Fruit fly (Drosophila melanogaster) whole organism, embryonic: ENCODE results near the gene CG33796.

Experiments
- Asciz ChIP-seq: fragments of 200-800 bp; sonication (Bioruptor generic); optimal IDR thresholded peaks from 2 replicates; lab custom pipeline; 2017; ENCODE audit warnings: missing biosample characterization, mild to moderate bottlenecking, missing genetic modification characterization, missing genetic modification reagents
- B-H2 ChIP-seq: fragments of 200-800 bp; sonication (Bioruptor generic); optimal IDR thresholded peaks from 2 replicates; lab custom pipeline; 2018; ENCODE audit warnings: missing biosample characterization, mild to moderate bottlenecking, missing genetic modification characterization
- BtbVII ChIP-seq: fragments of 200-800 bp; sonication (Bioruptor generic); optimal IDR thresholded peaks from 3 replicates; lab custom pipeline; 2017; ENCODE audit warnings: missing biosample characterization, mild to moderate bottlenecking, missing genetic modification characterization
- CG10959 ChIP-seq: fragments of 200-800 bp; sonication (Bioruptor generic); IDR thresholded peaks from 2 replicates; pipeline ENCODE4 v1.3.6; 2022; ENCODE audit warnings: missing biosample characterization, missing genetic modification characterization
- CG11093 ChIP-seq: fragments of 200-800 bp; sonication (Bioruptor generic); IDR thresholded peaks from 3 replicates; pipeline ENCODE4 v1.3.6; 2022; ENCODE audit warnings: missing biosample characterization, missing genetic modification characterization
- CG11695 ChIP-seq: fragments of 200-800 bp; sonication (Bioruptor generic); IDR thresholded peaks from 3 replicates; pipeline ENCODE4 v1.3.6; 2022; ENCODE audit warnings: missing biosample characterization, missing genetic modification characterization
- CG11696 ChIP-seq: fragments of 200-800 bp; sonication (Bioruptor generic); IDR thresholded peaks from 2 replicates; pipeline ENCODE4 v1.3.6; 2022; ENCODE audit warnings: missing biosample characterization, missing genetic modification characterization
- CG11723 ChIP-seq: fragments of 200-800 bp; sonication (Bioruptor generic); optimal IDR thresholded peaks from 2 replicates; lab custom pipeline; 2017; ENCODE audit warnings: missing biosample characterization, mild to moderate bottlenecking, missing genetic modification characterization
- CG12659 ChIP-seq: fragments of 200-800 bp; sonication (Bioruptor generic); optimal IDR thresholded peaks from 3 replicates; lab custom pipeline; 2017; ENCODE audit warnings: mild to moderate bottlenecking, missing biosample characterization, missing genetic modification reagents, missing genetic modification characterization
- CG1647 ChIP-seq: fragments of 200-800 bp; sonication (Bioruptor generic); optimal IDR thresholded peaks from 3 replicates; lab custom pipeline; 2016; ENCODE audit warnings: missing biosample characterization, missing genetic modification characterization
- CG2120 ChIP-seq: fragments of 200-800 bp; sonication (Bioruptor generic); optimal IDR thresholded peaks from 3 replicates; lab custom pipeline; 2016; ENCODE audit warnings: missing biosample characterization, missing genetic modification characterization
- CG30403 ChIP-seq: fragments of 200-800 bp; sonication (Bioruptor generic); optimal IDR thresholded peaks from 3 replicates; lab custom pipeline; 2016; ENCODE audit warnings: missing biosample characterization, missing genetic modification characterization
- CG42726 ChIP-seq: fragments of 200-800 bp; sonication (Bioruptor generic); IDR thresholded peaks from 2 replicates; pipeline ENCODE4 v1.3.6; 2022; ENCODE audit warnings: missing biosample characterization, missing genetic modification characterization; ENCODE audit not compliant: partially characterized antibody
- CG4404 ChIP-seq: fragments of 200-800 bp; sonication (Bioruptor generic); IDR thresholded peaks from 2 replicates; pipeline ENCODE4 v1.3.6; 2022; ENCODE audit warnings: missing biosample characterization, missing genetic modification characterization
- CG4820 ChIP-seq: fragments of 200-800 bp; sonication (Bioruptor generic); optimal IDR thresholded peaks from 3 replicates; lab custom pipeline; 2016; ENCODE audit warnings: missing biosample characterization, missing genetic modification characterization
- CG6175 ChIP-seq: fragments of 200-800 bp; sonication (Bioruptor generic); IDR thresholded peaks from 3 replicates; pipeline ENCODE4 v1.3.6; 2022; ENCODE audit warnings: missing biosample characterization, missing genetic modification characterization
- CG6689 ChIP-seq: fragments of 200-800 bp; sonication (Bioruptor generic); IDR thresholded peaks from 2 replicates; pipeline ENCODE4 v1.3.6; 2022; ENCODE audit warnings: missing biosample characterization, missing genetic modification characterization
- CG8089 ChIP-seq: fragments of 200-800 bp; sonication (Bioruptor generic); optimal IDR thresholded peaks from 3 replicates; lab custom pipeline; 2016; ENCODE audit warnings: missing biosample characterization, missing genetic modification characterization
- CG8924 ChIP-seq: fragments of 200-800 bp; optimal IDR thresholded peaks from 3 replicates; lab custom pipeline; 2019; ENCODE audit warnings: missing biosample characterization, mild to moderate bottlenecking, missing genetic modification characterization, moderate library complexity
- CG9609 ChIP-seq: fragments of 200-800 bp; sonication (Bioruptor generic); optimal IDR thresholded peaks from 3 replicates; lab custom pipeline; 2016; ENCODE audit warnings: missing biosample characterization, missing genetic modification characterization
- CG9932 ChIP-seq: fragments of 200-800 bp; sonication (Bioruptor generic); IDR thresholded peaks from 2 replicates; pipeline ENCODE4 v1.3.6; 2022; ENCODE audit warnings: missing biosample characterization, missing genetic modification characterization
- Camta ChIP-seq: fragments of 200-800 bp; sonication (Bioruptor generic); optimal IDR thresholded peaks from 2 replicates; lab custom pipeline; 2016; ENCODE audit warnings: missing biosample characterization, missing genetic modification characterization
- CkIIα-i1 ChIP-seq: fragments of 200-800 bp; sonication (Bioruptor generic); IDR thresholded peaks from 2 replicates; pipeline ENCODE4 v1.3.6; 2022; ENCODE audit warnings: missing biosample characterization, missing genetic modification characterization
- Fer1 ChIP-seq: fragments of 200-800 bp; sonication (Bioruptor generic); optimal IDR thresholded peaks from 2 replicates; lab custom pipeline; 2017; ENCODE audit warnings: missing biosample characterization, mild to moderate bottlenecking, missing genetic modification characterization
- HHEX ChIP-seq: fragments of 200-800 bp; sonication (Bioruptor generic); optimal IDR thresholded peaks from 3 replicates; lab custom pipeline; 2017; ENCODE audit warnings: missing biosample characterization, mild to moderate bottlenecking, missing genetic modification characterization, missing genetic modification reagents
- HLH3B ChIP-seq: fragments of 200-800 bp; sonication (Bioruptor generic); IDR thresholded peaks from 2 replicates; pipeline ENCODE4 v1.3.6; 2022; ENCODE audit warnings: missing biosample characterization, missing genetic modification characterization
- HmgD ChIP-seq: fragments of 200-800 bp; sonication (Bioruptor generic); optimal IDR thresholded peaks from 3 replicates; lab custom pipeline; 2016; ENCODE audit warnings: missing biosample characterization, missing genetic modification characterization
- Hr51 ChIP-seq, 2 experiments: fragments of 200-800 bp; sonication (Bioruptor generic); optimal IDR thresholded peaks; 2 replicates in 1 of 2; 3 replicates in 1 of 2; lab custom pipeline; 2016 to 2018; ENCODE audit warnings: missing biosample characterization in 2 of 2, missing genetic modification characterization in 2 of 2, mild to moderate bottlenecking in 1 of 2, moderate library complexity in 1 of 2
- Lhr ChIP-seq: fragments of 200-800 bp; sonication (Bioruptor generic); optimal IDR thresholded peaks from 3 replicates; lab custom pipeline; 2017; ENCODE audit warnings: mild to moderate bottlenecking, missing biosample characterization, missing genetic modification reagents, missing genetic modification characterization
- Lim3 ChIP-seq: fragments of 200-800 bp; sonication (Bioruptor generic); IDR thresholded peaks from 2 replicates; pipeline ENCODE4 v1.3.6; 2022; ENCODE audit warnings: missing biosample characterization, missing genetic modification characterization
- Max ChIP-seq: fragments of 200-800 bp; sonication (Bioruptor generic); optimal IDR thresholded peaks from 2 replicates; lab custom pipeline; 2016; ENCODE audit warnings: missing biosample characterization, mild to moderate bottlenecking, missing genetic modification characterization
- Myb ChIP-seq: fragments of 200-800 bp; sonication (Bioruptor generic); optimal IDR thresholded peaks from 2 replicates; lab custom pipeline; 2016; ENCODE audit warnings: missing biosample characterization, missing genetic modification characterization
- NfI ChIP-seq: fragments of 200-800 bp; sonication (Bioruptor generic); optimal IDR thresholded peaks from 3 replicates; lab custom pipeline; 2018; ENCODE audit warnings: missing biosample characterization, mild to moderate bottlenecking, missing genetic modification characterization, moderate library complexity
- Pdp1 ChIP-seq, 2 experiments: fragments of 200-800 bp; sonication (Bioruptor generic); optimal IDR thresholded peaks; 3 replicates each; lab custom pipeline; 2016; ENCODE audit warnings: missing biosample characterization in 2 of 2, missing genetic modification characterization in 2 of 2, mild to moderate bottlenecking in 1 of 2, moderate library complexity in 1 of 2
- Poxn ChIP-seq: fragments of 200-800 bp; sonication (Bioruptor generic); IDR thresholded peaks from 2 replicates; pipeline ENCODE4 v1.3.6; 2022; ENCODE audit warnings: missing biosample characterization, missing genetic modification characterization
- Sox100B ChIP-seq: fragments of 200-800 bp; sonication (Bioruptor generic); optimal IDR thresholded peaks from 3 replicates; lab custom pipeline; 2018; ENCODE audit warnings: missing biosample characterization, mild to moderate bottlenecking, missing genetic modification characterization
- Vsx1 ChIP-seq: fragments of 200-800 bp; sonication (Bioruptor generic); optimal IDR thresholded peaks from 2 replicates; lab custom pipeline; 2017; ENCODE audit warnings: missing biosample characterization, mild to moderate bottlenecking, missing genetic modification characterization, missing genetic modification reagents
- ash1 ChIP-seq: fragments of 200-800 bp; sonication (Bioruptor generic); optimal IDR thresholded peaks from 2 replicates; lab custom pipeline; 2018; ENCODE audit warnings: missing biosample characterization, mild to moderate bottlenecking, missing genetic modification characterization
- dan ChIP-seq: fragments of 200-800 bp; sonication (Bioruptor generic); IDR thresholded peaks from 2 replicates; pipeline ENCODE4 v1.3.6; 2022; ENCODE audit warnings: missing biosample characterization, missing genetic modification characterization
- dati ChIP-seq: fragments of 200-800 bp; sonication (Bioruptor generic); IDR thresholded peaks from 2 replicates; pipeline ENCODE4 v1.3.6; 2022; ENCODE audit warnings: missing biosample characterization, missing genetic modification characterization
- grau ChIP-seq: fragments of 200-800 bp; optimal IDR thresholded peaks from 3 replicates; lab custom pipeline; 2019; ENCODE audit warnings: missing biosample characterization, mild to moderate bottlenecking, missing genetic modification characterization, moderate library complexity
- gsb-n ChIP-seq: fragments of 200-800 bp; sonication (Bioruptor generic); optimal IDR thresholded peaks from 3 replicates; lab custom pipeline; 2018; ENCODE audit warnings: missing biosample characterization, mild to moderate bottlenecking, missing genetic modification characterization
- hth ChIP-seq: fragments of >200 bp; optimal IDR thresholded peaks from 2 replicates; lab custom pipeline; 2017; ENCODE audit warnings: inconsistent platforms
- lab ChIP-seq: fragments of 200-800 bp; sonication (Bioruptor generic); optimal IDR thresholded peaks from 3 replicates; lab custom pipeline; 2017; ENCODE audit warnings: missing biosample characterization, missing genetic modification characterization, mild to moderate bottlenecking, moderate library complexity, missing genetic modification reagents
- pzg ChIP-seq: fragments of 200-800 bp; sonication (Bioruptor generic); optimal IDR thresholded peaks from 3 replicates; lab custom pipeline; 2018; ENCODE audit warnings: missing biosample characterization, mild to moderate bottlenecking, missing genetic modification characterization, moderate library complexity
- rib ChIP-seq: fragments of 200-800 bp; sonication (Bioruptor generic); IDR thresholded peaks from 2 replicates; pipeline ENCODE4 v1.3.6; 2022; ENCODE audit warnings: missing biosample characterization, missing genetic modification characterization
- scrt ChIP-seq: fragments of 200-800 bp; sonication (Bioruptor generic); optimal IDR thresholded peaks from 2 replicates; lab custom pipeline; 2018; ENCODE audit warnings: missing biosample characterization, mild to moderate bottlenecking, missing genetic modification characterization, moderate library complexity
- sens ChIP-seq: fragments of 200-800 bp; sonication (Bioruptor generic); peaks from one replicate; lab custom pipeline; 2016; ENCODE audit warnings: missing biosample characterization, missing genetic modification characterization
- sug ChIP-seq: fragments of 200-800 bp; optimal IDR thresholded peaks from 2 replicates; lab custom pipeline; 2019; ENCODE audit warnings: missing biosample characterization, mild to moderate bottlenecking, missing genetic modification characterization, moderate library complexity
- usp ChIP-seq: fragments of >200 bp; optimal IDR thresholded peaks from 2 replicates; lab custom pipeline; 2017; ENCODE audit warnings: missing biosample characterization, missing genetic modification characterization

The CG33796 gene

DNA sequence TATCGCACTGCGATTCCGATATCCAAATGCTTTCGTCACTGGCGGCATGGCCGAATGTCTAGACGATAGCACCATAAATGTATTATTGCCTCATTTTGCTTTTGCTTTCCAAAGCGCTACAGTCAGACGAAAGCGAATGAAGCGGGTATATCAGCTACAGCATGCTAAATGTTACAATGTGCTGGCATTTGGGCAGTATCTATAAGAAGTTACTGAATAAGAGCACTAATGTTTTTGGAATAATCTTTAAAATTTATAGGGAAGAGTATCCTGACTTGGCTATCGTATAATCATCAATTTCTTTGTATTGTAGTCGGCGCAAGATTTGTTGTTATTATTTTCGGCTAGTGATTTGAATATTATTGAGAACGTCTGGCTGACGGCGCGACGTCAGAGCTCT, 33.3 kb upstream of the CG33796 start (continued):
- TF ChIP-seq usp (GFP tag; lab: Kevin White, UChicago) (no peak), Camta (GFP tag; lab: Kevin White, UChicago) (peak; percentile 75)

DNA sequence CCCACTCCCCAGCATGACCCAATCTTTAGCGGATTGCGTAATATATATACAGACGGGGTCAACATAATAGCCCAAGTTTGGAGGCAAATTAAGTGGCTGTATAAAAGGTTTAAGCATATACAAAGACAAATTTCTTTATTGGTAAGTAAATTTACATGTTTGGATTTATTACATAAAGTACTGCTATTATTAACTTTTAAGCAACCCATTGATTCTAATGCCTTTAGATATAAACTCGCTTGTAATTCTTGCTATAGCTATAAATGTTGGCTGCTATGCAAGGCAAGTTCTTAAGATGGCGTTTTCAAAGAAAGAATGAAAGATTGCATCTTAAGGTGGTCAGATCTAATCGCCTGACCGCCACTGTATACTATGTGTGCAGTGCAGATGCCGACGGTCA, 32.6 kb upstream of the CG33796 start:
- no peak for TF ChIP-seq CG42726 (GFP tag; lab: Robert Waterston, UW)
- no peak for TF ChIP-seq CG8089 (GFP tag; lab: Kevin White, UChicago)
- TF ChIP-seq CG12659 (GFP tag; lab: Kevin White, UChicago) = peak; percentile 20
- peak; percentile 6 for TF ChIP-seq sug (tag; lab: Kevin White, UChicago)
- TF ChIP-seq Lim3 (GFP tag; lab: Robert Waterston, UW) = no peak
- peak; percentile 57 for TF ChIP-seq Sox100B (GFP tag; lab: Kevin White, UChicago)
- TF ChIP-seq grau = peak; percentile 58
- peak; percentile 42 for TF ChIP-seq CG30403 (GFP tag; lab: Kevin White, UChicago)
- TF ChIP-seq Poxn (GFP tag; lab: Robert Waterston, UW) = no peak
- TF ChIP-seq CG11696 (GFP tag; lab: Robert Waterston, UW) = 0 out of 2 replicates have a peak, but pooled peaks have one; percentile 23
- TF ChIP-seq Fer1 (GFP tag; lab: Kevin White, UChicago) = peak; percentile 71
- TF ChIP-seq HLH3B (GFP tag; lab: Robert Waterston, UW) = no peak
- no peak for TF ChIP-seq gsb-n
- TF ChIP-seq Myb (GFP tag; lab: Kevin White, UChicago) = no peak
- peak in 1 of 2 experiments; percentile 53 for TF ChIP-seq Hr51 (GFP tag; optimal IDR thresholded peaks at IDR 0.05; lab: Kevin White, UChicago)
- peak; percentile 51; the same call in 2 of the 3 replicates for TF ChIP-seq CG11695 (GFP tag; lab: Robert Waterston, UW)
- peak; percentile 37 for TF ChIP-seq BtbVII (GFP tag; lab: Kevin White, UChicago)
- TF ChIP-seq CG6689 (GFP tag; lab: Robert Waterston, UW) = peak; percentile 32; the same call in 1 of the 2 replicates
- TF ChIP-seq Lhr = no peak
- no peak for TF ChIP-seq CG10959 (GFP tag; lab: Robert Waterston, UW)
- TF ChIP-seq CG1647 = no peak
- TF ChIP-seq CG2120 (GFP tag; lab: Kevin White, UChicago) = peak; percentile 69
- peak; percentile 2 for TF ChIP-seq CG11723 (GFP tag; lab: Kevin White, UChicago)
- no peak for TF ChIP-seq Vsx1 (GFP tag; lab: Kevin White, UChicago)
- TF ChIP-seq pzg = no peak
- no peak for TF ChIP-seq CG4404
- peak; percentile 13 for TF ChIP-seq CG4820
- TF ChIP-seq rib (GFP tag; lab: Robert Waterston, UW) = no peak
- no peak for TF ChIP-seq HmgD (GFP tag; lab: Kevin White, UChicago)
- TF ChIP-seq CkIIα-i1 (GFP tag; lab: Robert Waterston, UW) = no peak
- no peak for TF ChIP-seq CG6175 (GFP tag; lab: Robert Waterston, UW)
- peak; percentile 39 for TF ChIP-seq Max (GFP tag; lab: Kevin White, UChicago)
- no peak for TF ChIP-seq CG9609 (GFP tag; lab: Kevin White, UChicago)
- TF ChIP-seq CG9932 (GFP tag; lab: Robert Waterston, UW) = no peak
- peak; percentile 10 for TF ChIP-seq Asciz (GFP tag; lab: Kevin White, UChicago)
- no peak for TF ChIP-seq dan (GFP tag; lab: Robert Waterston, UW)
- TF ChIP-seq ash1 (GFP tag; lab: Kevin White, UChicago) = no peak
- peak; percentile 46 for TF ChIP-seq lab (GFP tag; lab: Kevin White, UChicago)
- TF ChIP-seq B-H2 (GFP tag; lab: Kevin White, UChicago) = no peak
- peak; percentile 65 for TF ChIP-seq sens (GFP tag; lab: Kevin White, UChicago)
- TF ChIP-seq NfI (GFP tag; lab: Kevin White, UChicago) = peak; percentile 42
- peak; percentile 47 for TF ChIP-seq HHEX (GFP tag; lab: Kevin White, UChicago)
- TF ChIP-seq CG8924 = peak; percentile 32
- TF ChIP-seq CG11093 = no peak
- TF ChIP-seq hth (lab: Kevin White, UChicago) = no peak
- TF ChIP-seq scrt (GFP tag; lab: Kevin White, UChicago) = peak; percentile 10
- TF ChIP-seq dati (GFP tag; lab: Robert Waterston, UW) = no peak
- TF ChIP-seq Pdp1 (GFP tag; optimal IDR thresholded peaks at IDR 0.05; lab: Kevin White, UChicago) = peak; percentile 13 to 87
